Worm (Caenorhabditis elegans) whole organism, L4/young adult: Measurements from ENCODE around the gene kcc-1.

Experiments used
- W03F9.2 ChIP-seq: fragments of 150-350 bp; optimal IDR thresholded peaks from 2 replicates; lab custom pipeline; 2014; ENCODE audit warnings: missing biosample characterization, missing genetic modification characterization
- dao-5 ChIP-seq: sonication (generic microtip); optimal IDR thresholded peaks from 2 replicates; lab custom pipeline; 2016; ENCODE audit warnings: missing genotype, missing genetic modification characterization, moderate library complexity, missing compliant biosample characterization
- him-1 ChIP-seq: sonication (generic microtip); optimal IDR thresholded peaks from 2 replicates; lab custom pipeline; 2016; ENCODE audit warnings: missing genotype, missing genetic modification reagents, missing genetic modification characterization, missing compliant biosample characterization

ce11 chrIV:7263137-7263536 is 57.1 kb downstream of the kcc-1 start, which contains the start of gene glb-2:
- no peak for TF ChIP-seq him-1 (tag; lab: Kevin White, UChicago)
- TF ChIP-seq dao-5 (tag; lab: Kevin White, UChicago): no peak
- no peak for TF ChIP-seq W03F9.2 (tag; lab: Kevin White, UChicago)
